Fruit fly (Drosophila melanogaster): Measurements from ENCODE around the gene CG46308.

The CG46308 gene

dm6 chr2L:13514262-13514937, 52.8 kb downstream of the CG46308 start:
- no peak for TF ChIP-seq usp (GFP tag; optimal IDR thresholded peaks at IDR 0.05)
- peak in 1 of 2 experiments; percentile 8 for TF ChIP-seq EcR (GFP tag; optimal IDR thresholded peaks at IDR 0.05)
- TF ChIP-seq CG8478 (optimal IDR thresholded peaks at IDR 0.05): no peak
- TF ChIP-seq psq (optimal IDR thresholded peaks at IDR 0.05): no peak
- TF ChIP-seq Dll (optimal IDR thresholded peaks at IDR 0.05): no peak
- TF ChIP-seq pan (optimal IDR thresholded peaks at IDR 0.05): no peak

DNA sequence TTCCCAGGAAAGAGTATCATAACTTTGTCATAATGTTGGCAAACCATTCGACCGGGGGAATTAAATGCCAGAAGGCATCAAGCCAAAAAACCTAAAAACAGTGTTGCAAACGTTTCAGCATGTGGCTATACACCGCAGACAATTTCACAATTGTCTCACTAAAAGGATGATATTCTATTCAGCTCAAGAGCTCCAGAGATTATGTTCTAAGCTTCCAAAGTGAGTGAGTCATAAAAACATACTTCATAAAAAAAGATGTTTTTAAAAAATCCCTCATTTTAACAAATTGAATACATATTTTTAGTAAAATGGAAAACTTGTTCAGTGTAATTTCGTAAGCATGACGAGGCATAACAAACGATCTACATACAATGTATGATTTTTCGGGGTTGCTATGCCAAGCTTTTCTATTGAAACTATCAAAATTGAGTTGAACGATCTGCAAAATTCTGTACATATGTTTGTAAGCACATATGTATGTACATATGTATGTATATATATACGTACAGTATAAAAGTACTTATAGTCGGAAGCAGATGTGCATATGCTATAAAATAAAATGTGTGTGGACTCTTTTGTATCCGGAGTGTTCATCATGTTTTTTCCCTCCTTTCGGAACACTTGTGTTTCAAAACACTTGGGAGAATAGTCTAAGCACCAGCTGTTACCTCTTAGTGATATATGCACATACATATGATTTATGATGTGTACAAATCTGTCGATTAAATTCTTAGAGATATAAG, 53.5 kb downstream of the CG46308 start:
- no peak for TF ChIP-seq EcR (GFP tag; optimal IDR thresholded peaks at IDR 0.05)
- no peak for TF ChIP-seq Dll (optimal IDR thresholded peaks at IDR 0.05)
- TF ChIP-seq pan (optimal IDR thresholded peaks at IDR 0.05): no peak
- no peak for TF ChIP-seq CG8478 (optimal IDR thresholded peaks at IDR 0.05)
- TF ChIP-seq psq (optimal IDR thresholded peaks at IDR 0.05): no peak
- TF ChIP-seq usp (GFP tag; optimal IDR thresholded peaks at IDR 0.05): no peak

DNA sequence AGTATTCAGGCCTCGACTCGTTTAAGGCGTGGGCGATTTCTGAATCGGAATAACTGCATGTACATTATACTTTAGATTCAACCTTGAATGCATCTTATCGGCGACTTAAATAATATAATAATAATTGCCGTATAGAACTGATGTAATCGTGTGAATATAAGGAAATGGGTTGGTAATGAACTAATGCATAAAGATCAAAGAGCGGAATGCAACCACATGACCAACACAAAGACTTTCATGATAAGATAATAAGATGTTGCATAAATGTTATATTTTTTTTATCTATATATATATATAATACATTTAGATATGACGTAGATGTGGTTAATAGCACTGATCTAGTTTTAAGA, 54.1 kb downstream of the CG46308 start:
- TF ChIP-seq CG8478 (optimal IDR thresholded peaks at IDR 0.05) (no peak), usp (GFP tag; optimal IDR thresholded peaks at IDR 0.05) (no peak), pan (optimal IDR thresholded peaks at IDR 0.05) (no peak), Dll (optimal IDR thresholded peaks at IDR 0.05) (no peak), psq (optimal IDR thresholded peaks at IDR 0.05) (no peak), EcR (GFP tag; optimal IDR thresholded peaks at IDR 0.05) (no peak)

DNA sequence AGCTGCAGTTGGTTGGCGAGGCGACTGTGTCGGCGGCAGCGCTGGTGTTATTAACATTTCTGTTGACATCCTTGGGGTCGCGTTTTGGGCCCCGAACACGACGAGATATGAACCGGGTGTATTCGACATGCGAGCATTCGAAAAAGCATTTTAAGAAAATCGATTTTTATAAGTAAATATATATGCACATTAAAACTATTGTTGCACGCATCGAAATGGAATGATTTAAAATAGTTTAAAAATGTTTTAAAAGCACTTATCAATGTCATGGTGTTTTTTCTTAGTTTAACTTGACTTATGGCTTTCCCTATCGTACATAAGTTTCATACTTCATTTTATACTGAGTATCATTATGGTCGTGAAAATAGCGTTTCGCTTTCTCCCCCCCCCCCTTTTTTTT, 60.2 kb downstream of the CG46308 start:
- TF ChIP-seq usp (GFP tag; optimal IDR thresholded peaks at IDR 0.05) (no peak), EcR (GFP tag; optimal IDR thresholded peaks at IDR 0.05) (no peak)

DNA sequence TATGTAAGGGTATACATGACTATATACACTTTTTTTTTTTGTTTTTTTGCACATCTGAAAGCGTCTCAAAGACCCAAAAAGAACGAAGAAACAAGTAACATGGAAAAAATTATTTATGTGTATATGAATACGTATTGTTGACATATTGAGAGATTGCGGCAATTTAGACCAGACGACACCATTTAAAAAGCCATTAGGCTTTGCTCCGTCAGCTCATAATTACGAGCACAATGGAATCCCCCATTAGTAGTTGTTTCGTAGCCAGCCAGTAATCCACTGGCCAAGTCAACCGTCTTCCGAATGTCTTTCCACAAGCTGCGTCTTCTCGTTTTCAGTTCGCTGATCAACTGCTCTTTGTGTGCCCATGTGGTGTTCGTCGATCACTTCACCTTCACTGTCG, 66.0 kb downstream of the CG46308 start, which contains the start of gene CG33640:
Gene CG33640, plus strand, starts transcription at position 301 of the 400 bp plus-strand sequence.
- TF ChIP-seq psq (optimal IDR thresholded peaks at IDR 0.05): no peak
- no peak for TF ChIP-seq usp (GFP tag; optimal IDR thresholded peaks at IDR 0.05)
- no peak for TF ChIP-seq EcR (GFP tag; optimal IDR thresholded peaks at IDR 0.05)
- no peak for TF ChIP-seq Dll (optimal IDR thresholded peaks at IDR 0.05)
- TF ChIP-seq CG8478 (optimal IDR thresholded peaks at IDR 0.05): no peak
- no peak for TF ChIP-seq pan (optimal IDR thresholded peaks at IDR 0.05)

DNA sequence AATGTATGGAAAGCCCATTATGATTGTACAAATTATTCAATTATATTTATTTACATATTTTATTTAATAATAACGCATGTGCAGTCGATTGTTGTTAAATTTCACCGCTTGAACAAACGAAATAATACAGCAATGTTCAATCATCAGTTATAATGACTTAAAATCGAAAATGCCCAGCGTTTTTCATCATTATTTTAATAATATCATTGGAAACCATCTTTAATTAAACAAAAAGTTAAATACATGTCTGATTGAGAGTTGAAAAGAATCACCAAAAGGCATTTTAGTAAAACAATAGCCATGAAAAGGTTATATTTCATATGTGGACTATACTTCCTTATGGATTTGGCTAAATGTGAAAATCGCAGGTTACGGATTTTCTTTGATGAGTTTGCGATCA, 67.2 kb downstream of the CG46308 start, which contains the start of gene CG33641:
Gene CG33641, plus strand, starts transcription at position 301 of the 400 bp plus-strand sequence.
- TF ChIP-seq usp (GFP tag; optimal IDR thresholded peaks at IDR 0.05) (no peak), CG8478 (optimal IDR thresholded peaks at IDR 0.05) (no peak), EcR (GFP tag; optimal IDR thresholded peaks at IDR 0.05) (no peak), psq (optimal IDR thresholded peaks at IDR 0.05) (no peak), Dll (optimal IDR thresholded peaks at IDR 0.05) (no peak), pan (optimal IDR thresholded peaks at IDR 0.05) (no peak)

dm6 chr2L:13529675-13530074, 68.1 kb downstream of the CG46308 start, which contains the start of gene CG33642:
TSS of gene CG33642 (plus strand) at chr2L:13529975.
- TF ChIP-seq EcR (GFP tag; optimal IDR thresholded peaks at IDR 0.05): no peak
- no peak for TF ChIP-seq pan (optimal IDR thresholded peaks at IDR 0.05)
- TF ChIP-seq Dll (optimal IDR thresholded peaks at IDR 0.05): no peak
- no peak for TF ChIP-seq usp (GFP tag; optimal IDR thresholded peaks at IDR 0.05)
- no peak for TF ChIP-seq psq (optimal IDR thresholded peaks at IDR 0.05)
- no peak for TF ChIP-seq CG8478 (optimal IDR thresholded peaks at IDR 0.05)

- TF ChIP-seq CG8478 (optimal IDR thresholded peaks at IDR 0.05): no peak
- no peak for TF ChIP-seq psq (optimal IDR thresholded peaks at IDR 0.05)
- no peak for TF ChIP-seq Dll (optimal IDR thresholded peaks at IDR 0.05)
- no peak for TF ChIP-seq usp (GFP tag; optimal IDR thresholded peaks at IDR 0.05)
- TF ChIP-seq pan (optimal IDR thresholded peaks at IDR 0.05): no peak
Observed at dm6 chr2L:13530774-13531173, 69.2 kb downstream of the CG46308 start, which contains the start of gene CG33643. TSS of gene CG33643 (plus strand) at chr2L:13531074.

DNA sequence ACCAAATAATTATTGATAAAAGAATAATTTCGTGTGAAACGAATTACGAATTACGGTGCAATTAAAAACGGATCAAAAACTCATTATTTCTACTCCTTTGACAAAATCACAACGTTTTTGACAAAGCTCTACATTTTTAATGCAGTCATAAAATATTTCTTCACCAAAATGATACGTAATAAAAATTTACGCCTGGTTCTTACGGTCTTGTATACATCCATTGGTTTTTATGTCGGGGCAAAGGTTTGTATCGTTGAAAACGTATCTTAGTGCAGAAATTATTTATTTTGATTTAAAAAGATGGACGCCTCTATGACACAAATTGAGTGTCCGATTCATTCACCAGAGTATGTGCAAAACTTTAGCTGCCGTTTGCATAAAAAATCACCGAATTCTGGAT, 70.2 kb downstream of the CG46308 start, which contains the start of gene CG33644:
Gene CG33644, plus strand, starts transcription at position 301 of the 400 bp plus-strand sequence.
- TF ChIP-seq Dll (optimal IDR thresholded peaks at IDR 0.05) (no peak), EcR (GFP tag; optimal IDR thresholded peaks at IDR 0.05) (no peak), pan (optimal IDR thresholded peaks at IDR 0.05) (no peak), CG8478 (optimal IDR thresholded peaks at IDR 0.05) (no peak), usp (GFP tag; optimal IDR thresholded peaks at IDR 0.05) (no peak), psq (optimal IDR thresholded peaks at IDR 0.05) (no peak)

dm6 chr2L:13532524-13532923, 71.0 kb downstream of the CG46308 start, which contains the start of gene CG33645:
TSS of gene CG33645 (plus strand) at chr2L:13532824.
- TF ChIP-seq CG8478 (optimal IDR thresholded peaks at IDR 0.05) (no peak), psq (optimal IDR thresholded peaks at IDR 0.05) (no peak), EcR (GFP tag; optimal IDR thresholded peaks at IDR 0.05) (no peak), Dll (optimal IDR thresholded peaks at IDR 0.05) (no peak), pan (optimal IDR thresholded peaks at IDR 0.05) (no peak), usp (GFP tag; optimal IDR thresholded peaks at IDR 0.05) (no peak)

- TF ChIP-seq usp (GFP tag; optimal IDR thresholded peaks at IDR 0.05): no peak
- no peak for TF ChIP-seq pan (optimal IDR thresholded peaks at IDR 0.05)
- TF ChIP-seq Dll (optimal IDR thresholded peaks at IDR 0.05): no peak
- no peak for TF ChIP-seq EcR (GFP tag; optimal IDR thresholded peaks at IDR 0.05)
- TF ChIP-seq psq (optimal IDR thresholded peaks at IDR 0.05): no peak
- TF ChIP-seq CG8478 (optimal IDR thresholded peaks at IDR 0.05): no peak
Observed at dm6 chr2L:13535678-13536077, 74.1 kb downstream of the CG46308 start, which contains the start of gene CG15638. TSS of gene CG15638 (minus strand) at chr2L:13535778.

- TF ChIP-seq CG8478 (optimal IDR thresholded peaks at IDR 0.05): no peak
- no peak for TF ChIP-seq pan (optimal IDR thresholded peaks at IDR 0.05)
- no peak for TF ChIP-seq psq (optimal IDR thresholded peaks at IDR 0.05)
- TF ChIP-seq usp (GFP tag; optimal IDR thresholded peaks at IDR 0.05): no peak
- no peak for TF ChIP-seq EcR (GFP tag; optimal IDR thresholded peaks at IDR 0.05)
- TF ChIP-seq Dll (optimal IDR thresholded peaks at IDR 0.05): no peak
Observed at dm6 chr2L:13540704-13541103, 79.1 kb downstream of the CG46308 start, which contains the start of gene CG16852. TSS of gene CG16852 (plus strand) at chr2L:13540751.
